Worm (Caenorhabditis elegans): ENCODE results near the gene puf-7.

DNA sequence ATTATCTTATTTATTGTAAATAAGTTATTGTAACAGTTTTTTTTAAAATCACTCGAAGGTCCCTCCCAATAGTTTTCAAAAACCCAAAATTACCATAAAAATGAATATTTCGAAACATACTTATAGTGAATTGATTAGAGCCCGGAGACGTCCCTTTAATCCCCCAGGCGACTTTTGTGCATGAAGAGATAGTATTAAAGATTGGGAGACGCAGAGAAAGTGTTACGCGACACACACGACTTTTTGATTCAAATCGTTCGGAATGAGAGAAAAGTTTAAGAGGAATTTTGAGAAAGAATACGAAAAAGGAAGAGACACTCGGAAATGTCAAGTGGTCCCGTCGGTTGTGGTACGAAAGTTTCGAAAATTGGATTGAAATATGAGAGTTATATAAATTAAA, 6.6 kb downstream of the puf-7 start:
- TF ChIP-seq Y95B8A.8 (GFP tag; IDR thresholded peaks at IDR 0.05), result no peak
- no peak for TF ChIP-seq zim-3 (tag; optimal IDR thresholded peaks at IDR 0.05)
- no peak for TF ChIP-seq Y53F4B.3 (GFP tag; IDR thresholded peaks at IDR 0.05)
- TF ChIP-seq ceh-100 (GFP tag; IDR thresholded peaks at IDR 0.05), result no peak
- TF ChIP-seq ekl-4 (GFP tag; IDR thresholded peaks at IDR 0.05), result no peak
- no peak for TF ChIP-seq sdz-38 (tag; optimal IDR thresholded peaks at IDR 0.05)
- TF ChIP-seq Y79H2A.3 (GFP tag; conservative IDR thresholded peaks at IDR 0.05), result no peak
- no peak for TF ChIP-seq ceh-58 (GFP tag; IDR thresholded peaks at IDR 0.05)

Data from whole organism, young adult.